Worm (Caenorhabditis elegans): Measurements from ENCODE around the gene gpa-2.

The gpa-2 gene

ce11 chrV:8370705-8371104, at the start of gene gpa-2:
TSS of gene gpa-2 (plus strand) at chrV:8371005.
- no peak for TF ChIP-seq aha-1 (tag; optimal IDR thresholded peaks at IDR 0.05)
- no peak for TF ChIP-seq egl-27 (tag; optimal IDR thresholded peaks at IDR 0.05)
- no peak for TF ChIP-seq unc-30 (tag; optimal IDR thresholded peaks at IDR 0.05)
- TF ChIP-seq hpl-2 (GFP tag; optimal IDR thresholded peaks at IDR 0.05) = no peak
- no peak for TF ChIP-seq vab-15 (tag; optimal IDR thresholded peaks at IDR 0.05)
- TF ChIP-seq rnt-1 (tag; optimal IDR thresholded peaks at IDR 0.05) = no peak
- no peak for TF ChIP-seq grh-1 (GFP tag; IDR thresholded peaks at IDR 0.05)
- TF ChIP-seq pax-3 (tag; optimal IDR thresholded peaks at IDR 0.05) = no peak
- no peak for TF ChIP-seq Y116A8C.19 (tag; optimal IDR thresholded peaks at IDR 0.05; ENCODE audit: borderline replicate concordance)
- no peak for TF ChIP-seq unc-130 (tag; optimal IDR thresholded peaks at IDR 0.05)
- TF ChIP-seq ets-5 (GFP tag; IDR thresholded peaks at IDR 0.05) = no peak
- no peak for TF ChIP-seq sox-4 (tag; optimal IDR thresholded peaks at IDR 0.05)
- no peak for TF ChIP-seq fos-1 (tag; optimal IDR thresholded peaks at IDR 0.05)
- TF ChIP-seq dsc-1 (tag; optimal IDR thresholded peaks at IDR 0.05) = no peak
- no peak for TF ChIP-seq nhr-76 (tag; optimal IDR thresholded peaks at IDR 0.05)

- TF ChIP-seq lin-14 (GFP tag; optimal IDR thresholded peaks at IDR 0.05) (no peak), mab-9 (GFP tag; IDR thresholded peaks at IDR 0.05) (no peak), nhr-71 (tag; optimal IDR thresholded peaks at IDR 0.05) (no peak), C04F5.9 (tag; optimal IDR thresholded peaks at IDR 0.05) (no peak), zag-1 (tag; optimal IDR thresholded peaks at IDR 0.05) (no peak), ceh-90 (tag; optimal IDR thresholded peaks at IDR 0.05) (no peak), nhr-84 (tag; optimal IDR thresholded peaks at IDR 0.05) (no peak), C34B4.2 (tag; optimal IDR thresholded peaks at IDR 0.05) (no peak), snpc-4 (tag; optimal IDR thresholded peaks at IDR 0.05) (no peak), sup-37 (GFP tag; optimal IDR thresholded peaks at IDR 0.05) (no peak), hlh-4 (tag; optimal IDR thresholded peaks at IDR 0.05) (no peak), efl-1 (optimal IDR thresholded peaks at IDR 0.05) (no peak), efl-1 (GFP tag; optimal IDR thresholded peaks at IDR 0.05 in 1 of 2) (no peak), aly-2 (tag; optimal IDR thresholded peaks at IDR 0.05) (no peak), swsn-7 (tag; optimal IDR thresholded peaks at IDR 0.05) (no peak), alr-1 (tag; optimal IDR thresholded peaks at IDR 0.05; ENCODE audit: borderline replicate concordance) (no peak), egl-13 (tag; optimal IDR thresholded peaks at IDR 0.05) (no peak), unc-130 (tag; optimal IDR thresholded peaks at IDR 0.05) (no peak), lin-13 (GFP tag; optimal IDR thresholded peaks at IDR 0.05) (no peak), nhr-20 (tag; optimal IDR thresholded peaks at IDR 0.05) (no peak), skn-1 (tag; optimal IDR thresholded peaks at IDR 0.05) (no peak)
Observed at ce11 chrV:8323545-8323944, 47.3 kb upstream of the gpa-2 start.

ce11 chrV:8325906-8326305, 44.9 kb upstream of the gpa-2 start:
- TF ChIP-seq efl-3 (GFP tag; optimal IDR thresholded peaks at IDR 0.05) (no peak), pqm-1 (tag; optimal IDR thresholded peaks at IDR 0.05) (no peak), pax-3 (tag; optimal IDR thresholded peaks at IDR 0.05) (no peak), unc-98 (GFP tag; IDR thresholded peaks at IDR 0.05) (no peak), fkh-4 (tag; optimal IDR thresholded peaks at IDR 0.05; ENCODE audit: borderline replicate concordance) (no peak), ceh-8 (GFP tag; optimal IDR thresholded peaks at IDR 0.05) (no peak), zip-4 (GFP tag; optimal IDR thresholded peaks at IDR 0.05) (no peak), nhr-84 (tag; optimal IDR thresholded peaks at IDR 0.05) (no peak), sox-4 (tag; optimal IDR thresholded peaks at IDR 0.05) (no peak), nhr-90 (tag; optimal IDR thresholded peaks at IDR 0.05; ENCODE audit: poor library complexity) (no peak), unc-86 (tag; optimal IDR thresholded peaks at IDR 0.05) (no peak)

Data from whole organism, L1 larva.